Worm (Caenorhabditis elegans): Measurements from ENCODE around the gene C09G9.3.

DNA sequence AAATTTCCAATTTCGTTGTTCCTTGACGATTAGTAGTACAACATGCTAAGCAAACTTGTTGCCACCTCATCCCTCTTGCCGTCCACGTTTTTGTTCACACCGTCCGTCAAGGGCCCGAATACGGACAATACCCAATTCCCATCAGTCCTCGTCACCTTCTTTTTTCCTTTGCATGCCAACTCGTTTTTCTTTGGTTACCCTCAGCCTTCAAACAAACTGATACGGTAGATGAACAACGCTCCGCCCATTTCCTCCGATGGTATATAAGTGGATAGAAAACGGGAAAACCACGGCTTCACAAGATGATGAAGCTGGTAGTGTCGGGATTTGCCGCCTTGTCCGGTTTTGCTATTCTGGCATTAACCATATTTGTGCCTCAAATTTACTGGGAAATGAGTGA, 24.9 kb downstream of the C09G9.3 start, which contains the start of gene col-118:
- no peak for TF ChIP-seq dao-5 (tag; optimal IDR thresholded peaks at IDR 0.05)
- no peak for TF ChIP-seq him-1 (tag; optimal IDR thresholded peaks at IDR 0.05)
